Worm (Caenorhabditis elegans) whole organism, dauer: ENCODE measurements around the gene F56H9.9.

Source experiments
- unc-62 ChIP-seq: sonication (generic microtip); optimal IDR thresholded peaks from 2 replicates; lab custom pipeline; 2017; ENCODE audit warnings: missing biosample characterization, missing genetic modification reagents, missing genetic modification characterization

Gene F56H9.9

DNA sequence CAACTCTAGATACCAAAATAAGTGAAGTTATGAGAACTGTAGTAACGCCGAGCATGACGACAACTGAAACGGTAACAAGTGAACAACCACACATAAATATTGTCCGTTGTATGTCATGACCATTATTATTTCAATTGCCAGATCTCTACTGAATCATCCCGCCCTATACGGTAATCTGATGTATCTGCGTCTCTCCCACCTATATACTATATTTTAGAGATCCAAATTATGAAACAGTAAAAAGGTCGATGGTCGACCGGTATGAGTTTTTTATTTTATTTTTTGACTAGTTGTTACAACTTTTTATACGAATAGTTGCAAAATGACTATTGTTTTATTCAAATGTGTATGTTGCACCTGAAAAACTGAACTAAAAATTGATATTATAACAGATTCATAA, 33.7 kb downstream of the F56H9.9 start, which contains the start of gene ttr-43:
ttr-43 (minus strand) TSS at position 101 of the 400 bp plus-strand sequence.
- no peak for TF ChIP-seq unc-62 (GFP tag; lab: Kevin White, UChicago)

DNA sequence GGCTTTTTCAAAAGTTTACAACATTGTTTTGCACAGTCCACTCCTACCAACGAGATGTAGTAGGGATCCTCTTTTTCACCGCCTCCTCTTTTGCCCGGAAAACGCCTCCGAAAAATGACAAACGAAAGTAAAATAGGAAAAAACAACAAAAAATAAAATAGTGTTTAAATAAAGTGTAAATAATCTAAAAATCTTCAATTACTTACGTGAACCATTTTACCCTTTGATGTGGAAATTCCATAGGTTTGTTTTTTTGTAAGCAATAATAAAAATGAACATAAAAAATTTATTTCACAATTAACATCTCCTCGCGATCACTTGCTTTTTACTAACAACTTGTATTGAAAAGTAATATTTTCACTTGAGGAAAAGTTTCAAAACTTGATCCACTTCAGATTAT, 36.2 kb downstream of the F56H9.9 start, which contains the start of gene C14C10.1:
C14C10.1 (plus strand) TSS at position 301 of the 400 bp plus-strand sequence.
- TF ChIP-seq unc-62 (GFP tag; lab: Kevin White, UChicago) = no peak

DNA sequence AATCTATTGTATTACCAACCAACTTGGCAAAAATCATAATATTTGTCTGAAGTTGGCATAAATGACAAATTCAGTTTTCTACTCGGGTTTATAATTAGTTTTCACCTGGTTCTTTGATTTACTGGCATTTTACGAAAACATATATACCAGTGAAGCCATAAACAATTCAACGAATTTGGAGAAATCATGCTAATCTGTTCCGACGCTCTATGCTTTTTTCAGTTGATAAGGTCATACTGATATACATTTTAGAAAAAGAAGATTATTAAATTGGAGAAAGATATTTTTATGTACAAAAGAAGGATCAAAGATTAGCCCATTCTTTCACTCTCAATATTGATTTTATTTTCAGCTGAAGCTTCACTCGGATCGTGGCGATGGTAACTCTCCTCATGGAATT, 37.5 kb downstream of the F56H9.9 start:
- TF ChIP-seq unc-62 (GFP tag; lab: Kevin White, UChicago) = no peak

DNA sequence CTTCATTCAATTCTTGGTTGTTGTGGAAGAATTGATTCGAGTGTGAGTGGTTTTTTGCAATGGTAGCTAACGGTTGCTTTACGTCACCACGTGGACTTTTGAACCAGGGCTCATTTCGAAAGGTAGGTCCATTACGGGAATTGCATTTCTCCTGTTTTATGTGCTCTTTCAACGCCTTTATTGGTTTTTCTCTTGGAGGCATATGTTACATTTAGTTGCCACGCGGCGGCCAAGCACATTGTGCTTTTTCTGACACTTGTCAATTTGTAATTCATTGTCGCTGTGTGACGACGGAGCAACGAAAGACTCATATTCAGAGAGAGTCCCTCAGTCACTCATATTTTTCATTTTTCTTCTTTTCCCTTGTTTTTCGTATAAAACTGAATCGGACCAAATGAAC, 39.5 kb downstream of the F56H9.9 start:
- no peak for TF ChIP-seq unc-62 (GFP tag; lab: Kevin White, UChicago)

DNA sequence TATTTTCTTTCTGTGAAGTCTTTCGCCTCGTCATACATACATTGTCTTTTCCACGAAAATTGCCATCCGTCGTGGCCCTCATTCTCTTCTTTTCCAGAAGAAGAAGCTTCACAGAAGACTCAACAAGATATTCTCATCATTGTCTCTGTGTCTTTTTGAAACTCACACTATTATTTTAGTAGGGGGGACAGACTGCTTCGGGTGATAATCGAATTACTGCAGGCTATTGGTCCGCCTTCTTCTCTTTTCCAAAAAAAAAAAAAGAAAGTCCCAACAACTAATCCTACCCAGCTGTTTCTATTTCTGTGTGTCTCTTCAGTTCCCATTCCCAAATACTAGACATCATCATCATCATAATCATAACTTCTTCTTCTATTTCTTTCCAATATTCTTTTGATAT, 40.9 kb downstream of the F56H9.9 start:
- no peak for TF ChIP-seq unc-62 (GFP tag; lab: Kevin White, UChicago)

DNA sequence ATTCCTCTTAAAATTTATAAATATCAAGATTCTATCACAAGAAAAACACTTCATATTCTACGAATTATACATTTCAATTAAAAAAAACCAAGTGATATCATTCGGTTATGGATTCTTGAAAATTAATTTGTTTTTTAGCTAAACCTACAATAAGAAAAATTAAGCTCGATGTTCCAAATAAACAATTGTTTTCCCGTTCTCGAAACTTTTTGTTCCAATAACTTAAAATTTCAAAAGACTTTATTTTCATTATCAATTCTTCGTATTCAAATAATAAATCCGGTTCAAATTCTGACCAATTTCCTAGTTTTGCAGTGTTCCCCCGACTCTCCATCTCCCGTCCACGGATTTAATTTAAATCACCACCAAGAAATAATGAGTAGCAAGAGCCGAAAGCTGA, 45.0 kb downstream of the F56H9.9 start, which contains the start of gene E02A10.3:
E02A10.3 (plus strand) TSS at position 301 of the 400 bp plus-strand sequence.
- no peak for TF ChIP-seq unc-62 (GFP tag; lab: Kevin White, UChicago)

DNA sequence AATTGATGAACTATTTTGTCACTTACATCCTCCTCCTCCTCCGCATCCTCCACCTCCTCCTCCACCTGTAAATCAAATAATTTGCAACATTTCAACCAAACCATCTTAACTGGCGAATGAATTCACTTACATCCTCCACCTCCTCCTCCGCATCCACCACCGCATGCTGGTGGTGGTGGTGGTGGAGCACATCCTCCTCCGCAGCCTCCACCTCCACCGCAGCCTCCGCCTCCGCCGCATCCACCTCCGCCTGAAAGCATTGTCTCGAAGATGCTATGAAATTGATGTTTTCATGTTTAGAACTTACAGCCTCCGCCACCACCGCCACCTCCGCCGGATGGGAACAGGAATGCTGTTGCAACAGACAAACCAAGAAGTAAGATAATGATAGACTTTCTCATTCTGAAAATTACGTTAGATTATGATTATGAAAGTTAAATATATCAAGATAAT, 47.8 kb downstream of the F56H9.9 start, which contains the start of gene grl-23:
grl-23 (minus strand) TSS at position 403 of the 453 bp plus-strand sequence.
- no peak for TF ChIP-seq unc-62 (GFP tag; lab: Kevin White, UChicago)

DNA sequence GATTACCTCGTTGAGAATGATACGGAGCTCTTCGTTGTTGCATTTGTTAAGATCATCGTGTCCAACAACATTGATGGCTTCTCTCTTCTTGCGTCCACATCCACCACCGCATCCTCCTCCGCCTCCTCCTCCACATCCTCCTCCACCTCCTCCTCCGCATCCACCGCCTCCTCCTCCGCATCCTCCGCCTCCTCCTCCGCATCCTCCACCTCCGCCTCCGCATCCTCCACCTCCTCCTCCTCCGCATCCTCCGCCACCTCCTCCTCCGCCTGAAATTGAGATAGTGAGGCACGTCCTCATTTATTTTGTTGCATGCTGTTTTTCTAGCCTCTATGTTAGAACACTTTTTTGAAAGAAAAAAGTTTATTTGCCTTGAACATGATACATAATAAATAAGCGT, 48.4 kb downstream of the F56H9.9 start:
- TF ChIP-seq unc-62 (GFP tag; lab: Kevin White, UChicago) = no peak
